Worm (Caenorhabditis elegans): ENCODE measurements around the gene algn-7.

- TF ChIP-seq egl-27 (tag; optimal IDR thresholded peaks at IDR 0.05) (no peak), unc-39 (tag; optimal IDR thresholded peaks at IDR 0.05) (no peak), unc-62 (GFP tag; optimal IDR thresholded peaks at IDR 0.05) (no peak), skn-1 (tag; optimal IDR thresholded peaks at IDR 0.05) (no peak), lsy-2 (tag; optimal IDR thresholded peaks at IDR 0.05) (no peak), nhr-12 (tag; optimal IDR thresholded peaks at IDR 0.05) (no peak), nhr-77 (tag; optimal IDR thresholded peaks at IDR 0.05) (no peak), gmeb-1 (tag; optimal IDR thresholded peaks at IDR 0.05) (no peak), ztf-4 (tag; optimal IDR thresholded peaks at IDR 0.05) (no peak), lin-13 (GFP tag; optimal IDR thresholded peaks at IDR 0.05) (no peak), nhr-11 (tag; optimal IDR thresholded peaks at IDR 0.05) (no peak)
These were observed 28.1 kb downstream of the algn-7 start for ce11 chrV:19905988-19906387.
